Worm (Caenorhabditis elegans) whole organism, L2 larva: ENCODE data around the gene B0393.9.
A peak's percentile ranks its signal among the peaks of the same experiment; 100 is the strongest.

ENCODE experiments used
- F13H6.1 ChIP-seq: sonication (generic microtip); optimal IDR thresholded peaks from 2 replicates; lab custom pipeline; 2016; ENCODE audit warnings: missing genetic modification characterization, missing compliant biosample characterization
- Y55F3AM.14 ChIP-seq: fragments of 200-800 bp; sonication (Bioruptor generic); optimal IDR thresholded peaks from 2 replicates; lab custom pipeline; 2018; ENCODE audit warnings: mild to moderate bottlenecking, missing genetic modification characterization, missing compliant biosample characterization
- ZK546.5 ChIP-seq: sonication (generic microtip); optimal IDR thresholded peaks from 2 replicates; lab custom pipeline; 2017; ENCODE audit warnings: missing biosample characterization, missing genetic modification characterization
- alr-1 ChIP-seq: fragments of 150-350 bp; optimal IDR thresholded peaks from 2 replicates; lab custom pipeline; 2014; ENCODE audit warnings: missing biosample characterization, missing genetic modification characterization
- aly-2 ChIP-seq: fragments of 150-350 bp; optimal IDR thresholded peaks from 2 replicates; lab custom pipeline; 2014; ENCODE audit warnings: missing biosample characterization, missing genetic modification characterization
- ama-1 ChIP-seq: fragments of 150-350 bp; optimal IDR thresholded peaks from 2 replicates; lab custom pipeline; 2018; ENCODE audit warnings: inconsistent platforms
- blmp-1 ChIP-seq: sonication (generic microtip); optimal IDR thresholded peaks from 2 replicates; lab custom pipeline; 2017; ENCODE audit warnings: missing genetic modification characterization, mild to moderate bottlenecking, missing compliant biosample characterization, antibody characterized with exemption, moderate library complexity; ENCODE audit not compliant: insufficient read depth
- ceh-16 ChIP-seq: fragments of 150-350 bp; optimal IDR thresholded peaks from 2 replicates; lab custom pipeline; 2014; ENCODE audit warnings: missing biosample characterization, missing genetic modification characterization
- ceh-82 ChIP-seq: fragments of 150-350 bp; optimal IDR thresholded peaks from 2 replicates; lab custom pipeline; 2014; ENCODE audit warnings: missing biosample characterization, missing genetic modification characterization
- crh-2 ChIP-seq: sonication (generic microtip); optimal IDR thresholded peaks from 2 replicates; lab custom pipeline; 2017; ENCODE audit warnings: missing biosample characterization, missing genetic modification characterization
- dmd-4 ChIP-seq: sonication (generic microtip); optimal IDR thresholded peaks from 2 replicates; lab custom pipeline; 2017; ENCODE audit warnings: missing biosample characterization, missing genetic modification characterization
- egl-27 ChIP-seq: sonication (generic microtip); optimal IDR thresholded peaks from 3 replicates; lab custom pipeline; 2017; ENCODE audit warnings: missing biosample characterization, missing genetic modification reagents, missing genetic modification characterization
- elt-1 ChIP-seq: fragments of 150-350 bp; optimal IDR thresholded peaks from 2 replicates; lab custom pipeline; 2014; ENCODE audit warnings: missing biosample characterization, missing genetic modification characterization
- elt-3 ChIP-seq: sonication (generic microtip); optimal IDR thresholded peaks from 2 replicates; lab custom pipeline; 2017; ENCODE audit warnings: missing biosample characterization, missing genetic modification characterization
- gmeb-1 ChIP-seq: fragments of 150-350 bp; optimal IDR thresholded peaks from 2 replicates; lab custom pipeline; 2014; ENCODE audit warnings: missing biosample characterization, missing genetic modification characterization
- lin-11 ChIP-seq: fragments of 150-350 bp; sonication (generic microtip); optimal IDR thresholded peaks from 2 replicates; lab custom pipeline; 2014; ENCODE audit warnings: missing biosample characterization, missing genetic modification characterization, inconsistent platforms, mixed read lengths
- lin-13 ChIP-seq: fragments of 150-350 bp; optimal IDR thresholded peaks from 2 replicates; lab custom pipeline; 2014; ENCODE audit warnings: missing biosample characterization, missing genetic modification reagents, missing genetic modification characterization
- lsy-2 ChIP-seq, 2 experiments: fragments of 150-350 bp in 1 of 2; sonication (generic microtip) in 1 of 2; optimal IDR thresholded peaks; 2 replicates each; lab custom pipeline; 2014 to 2017; ENCODE audit warnings: missing biosample characterization in 2 of 2, missing genetic modification characterization in 2 of 2
- mab-5 ChIP-seq: fragments of 150-350 bp; optimal IDR thresholded peaks from 2 replicates; lab custom pipeline; 2014; ENCODE audit warnings: missing biosample characterization, missing genetic modification characterization
- mbf-1 ChIP-seq: sonication (generic microtip); optimal IDR thresholded peaks from 2 replicates; lab custom pipeline; 2017; ENCODE audit warnings: missing biosample characterization, missing genetic modification characterization
- mdl-1 ChIP-seq, 2 experiments: fragments of 150-350 bp in 1 of 2; sonication (generic microtip) in 1 of 2; optimal IDR thresholded peaks; 2 replicates each; lab custom pipeline; 2017; ENCODE audit warnings: missing biosample characterization in 2 of 2, missing genetic modification characterization in 2 of 2
- nhr-10 ChIP-seq: sonication (generic microtip); optimal IDR thresholded peaks from 2 replicates; lab custom pipeline; 2017; ENCODE audit warnings: missing biosample characterization, missing genetic modification characterization
- nhr-12 ChIP-seq: fragments of 150-350 bp; optimal IDR thresholded peaks from 2 replicates; lab custom pipeline; 2014; ENCODE audit warnings: missing biosample characterization, missing genetic modification characterization
- nhr-129 ChIP-seq: fragments of 150-350 bp; optimal IDR thresholded peaks from 2 replicates; lab custom pipeline; 2014; ENCODE audit warnings: missing biosample characterization, missing genetic modification characterization
- nhr-21 ChIP-seq: fragments of 150-350 bp; optimal IDR thresholded peaks from 2 replicates; lab custom pipeline; 2014; ENCODE audit warnings: missing biosample characterization, missing genetic modification characterization
- nhr-237 ChIP-seq: fragments of 150-350 bp; optimal IDR thresholded peaks from 2 replicates; lab custom pipeline; 2014; ENCODE audit warnings: missing biosample characterization, missing genetic modification characterization
- nhr-25 ChIP-seq: fragments of 150-350 bp; sonication (generic microtip); optimal IDR thresholded peaks from 3 replicates; lab custom pipeline; 2014; ENCODE audit warnings: missing biosample characterization, missing genetic modification characterization
- nhr-6 ChIP-seq: fragments of 150-350 bp; optimal IDR thresholded peaks from 2 replicates; lab custom pipeline; 2014; ENCODE audit warnings: missing biosample characterization, missing genetic modification characterization
- nhr-77 ChIP-seq: fragments of 150-350 bp; optimal IDR thresholded peaks from 2 replicates; lab custom pipeline; 2014; ENCODE audit warnings: missing biosample characterization, missing genetic modification characterization
- peb-1 ChIP-seq: fragments of 150-350 bp; optimal IDR thresholded peaks from 2 replicates; lab custom pipeline; 2014; ENCODE audit warnings: missing biosample characterization, missing genetic modification characterization
- skn-1 ChIP-seq: sonication (generic microtip); optimal IDR thresholded peaks from 2 replicates; lab custom pipeline; 2017; ENCODE audit warnings: missing biosample characterization, missing genetic modification characterization
- sma-3 ChIP-seq: sonication (generic microtip); optimal IDR thresholded peaks from 2 replicates; lab custom pipeline; 2016; ENCODE audit warnings: missing genetic modification reagents, missing genetic modification characterization, missing compliant biosample characterization
- snpc-4 ChIP-seq: fragments of 150-350 bp; optimal IDR thresholded peaks from 2 replicates; lab custom pipeline; 2014; ENCODE audit warnings: missing biosample characterization, missing genetic modification characterization
- unc-55 ChIP-seq: fragments of 150-350 bp; sonication (generic microtip); optimal IDR thresholded peaks from 3 replicates; lab custom pipeline; 2014; ENCODE audit warnings: missing biosample characterization, missing genetic modification reagents, missing genetic modification characterization
- unc-62 ChIP-seq: fragments of 150-350 bp; optimal IDR thresholded peaks from 2 replicates; lab custom pipeline; 2014; ENCODE audit warnings: missing biosample characterization, missing genetic modification reagents, missing genetic modification characterization
- zag-1 ChIP-seq: fragments of 150-350 bp; optimal IDR thresholded peaks from 2 replicates; lab custom pipeline; 2014; ENCODE audit warnings: missing biosample characterization, missing genetic modification characterization
- ztf-1 ChIP-seq: fragments of 200-800 bp; sonication (Bioruptor generic); conservative IDR thresholded peaks from 2 replicates; pipeline ENCODE4 v1.3.6; 2022; ENCODE audit warnings: missing genetic modification characterization, missing compliant biosample characterization
- ztf-11 ChIP-seq: sonication (generic microtip); optimal IDR thresholded peaks from 2 replicates; lab custom pipeline; 2017; ENCODE audit warnings: missing biosample characterization, missing genetic modification characterization

B0393.9 gene

ce11 chrIII:4767869-4768645 is 11.9 kb downstream of the B0393.9 start:
- no peak for TF ChIP-seq peb-1 (tag; lab: Kevin White, UChicago)
- peak; percentile 26 for TF ChIP-seq blmp-1 (tag; lab: Kevin White, UChicago)

ce11 chrIII:4766842-4767241 is 13.1 kb downstream of the B0393.9 start:
- TF ChIP-seq ceh-82 (tag; lab: Kevin White, UChicago): no peak
- TF ChIP-seq elt-3: no peak
- TF ChIP-seq ama-1: no peak
- TF ChIP-seq nhr-77 (tag; lab: Kevin White, UChicago): no peak
- TF ChIP-seq peb-1 (tag; lab: Kevin White, UChicago): no peak
- no peak for TF ChIP-seq nhr-237 (tag; lab: Kevin White, UChicago)
- no peak for TF ChIP-seq skn-1
- TF ChIP-seq mdl-1 (tag; optimal IDR thresholded peaks at IDR 0.05; lab: Kevin White, UChicago): no peak
- no peak for TF ChIP-seq dmd-4 (tag; lab: Kevin White, UChicago)
- TF ChIP-seq blmp-1 (tag; lab: Kevin White, UChicago): no peak
- no peak for TF ChIP-seq unc-55 (GFP tag; lab: Kevin White, UChicago)

- TF ChIP-seq Y55F3AM.14 (GFP tag; lab: Kevin White, UChicago) (no peak), unc-55 (GFP tag; lab: Kevin White, UChicago) (no peak), sma-3 (GFP tag; lab: Kevin White, UChicago) (no peak)
Measured at ce11 chrIII:4765474-4765873, 14.5 kb downstream of the B0393.9 start, which contains the start of gene B0393.5. TSS of gene B0393.5 (plus strand) at chrIII:4765774.

- no peak for TF ChIP-seq peb-1 (tag; lab: Kevin White, UChicago)
- no peak for TF ChIP-seq nhr-21
- TF ChIP-seq nhr-10 (tag; lab: Kevin White, UChicago): no peak
- TF ChIP-seq elt-1 (tag; lab: Kevin White, UChicago): no peak
- TF ChIP-seq snpc-4: no peak
- TF ChIP-seq ztf-11 (tag; lab: Kevin White, UChicago): no peak
Measured at ce11 chrIII:4763509-4763908, 16.4 kb downstream of the B0393.9 start, which contains the start of gene B0393.4. TSS of gene B0393.4 (minus strand) at chrIII:4763609.

- TF ChIP-seq blmp-1 (tag; lab: Kevin White, UChicago) (no peak), mab-5 (tag; lab: Kevin White, UChicago) (no peak), F13H6.1 (tag; lab: Kevin White, UChicago) (no peak), nhr-10 (tag; lab: Kevin White, UChicago) (no peak), nhr-237 (tag; lab: Kevin White, UChicago) (no peak), elt-3 (no peak), ztf-11 (tag; lab: Kevin White, UChicago) (no peak), ztf-1 (GFP tag; lab: Robert Waterston, UW) (no peak), dmd-4 (tag; lab: Kevin White, UChicago) (no peak), ceh-16 (tag; lab: Kevin White, UChicago) (no peak)
Measured at ce11 chrIII:4762846-4763245, 17.1 kb downstream of the B0393.9 start.

ce11 chrIII:4756983-4757382 is 23.0 kb downstream of the B0393.9 start, which contains the start of gene fbxl-2:
TSS of gene fbxl-2 (plus strand) at chrIII:4757260.
- no peak for TF ChIP-seq dmd-4 (tag; lab: Kevin White, UChicago)
- TF ChIP-seq elt-1 (tag; lab: Kevin White, UChicago): no peak
- peak; percentile 91 for TF ChIP-seq mab-5 (tag; lab: Kevin White, UChicago)
- no peak for TF ChIP-seq mbf-1 (tag; lab: Kevin White, UChicago)
- TF ChIP-seq blmp-1 (tag; lab: Kevin White, UChicago): peak; percentile 36
- peak; percentile 95 for TF ChIP-seq crh-2 (tag; lab: Kevin White, UChicago)
- TF ChIP-seq nhr-21: peak; percentile 95
- peak; percentile 84 for TF ChIP-seq egl-27 (tag; lab: Kevin White, UChicago)
- TF ChIP-seq mdl-1 (tag; optimal IDR thresholded peaks at IDR 0.05; lab: Kevin White, UChicago): peak in 1 of 2 experiments; percentile 71
- peak; percentile 96 for TF ChIP-seq lin-13 (GFP tag; lab: Kevin White, UChicago)
- peak; percentile 76 for TF ChIP-seq nhr-10 (tag; lab: Kevin White, UChicago)
- peak; percentile 95 to 97 for TF ChIP-seq lsy-2 (tag; optimal IDR thresholded peaks at IDR 0.05; lab: Kevin White, UChicago)
- peak; percentile 100 for TF ChIP-seq gmeb-1 (tag; lab: Kevin White, UChicago)
- TF ChIP-seq aly-2 (tag; lab: Kevin White, UChicago): no peak
- TF ChIP-seq nhr-129: peak; percentile 94
- TF ChIP-seq sma-3 (GFP tag; lab: Kevin White, UChicago): peak; percentile 97
- TF ChIP-seq nhr-6 (tag; lab: Kevin White, UChicago): peak; percentile 74
- peak; percentile 95 for TF ChIP-seq nhr-25 (tag; lab: Kevin White, UChicago)
- peak; percentile 42 for TF ChIP-seq unc-62
- TF ChIP-seq ceh-82 (tag; lab: Kevin White, UChicago): peak; percentile 88
- TF ChIP-seq snpc-4: peak; percentile 83
- TF ChIP-seq alr-1 (tag; lab: Kevin White, UChicago): no peak
- TF ChIP-seq zag-1 (tag; lab: Kevin White, UChicago): peak; percentile 87
- no peak for TF ChIP-seq nhr-12 (tag; lab: Kevin White, UChicago)
- peak; percentile 89 for TF ChIP-seq ceh-16 (tag; lab: Kevin White, UChicago)
- TF ChIP-seq nhr-237 (tag; lab: Kevin White, UChicago): peak; percentile 72
- TF ChIP-seq lin-11 (tag; lab: Kevin White, UChicago): peak; percentile 90
- TF ChIP-seq ZK546.5 (tag; lab: Kevin White, UChicago): peak; percentile 76
- peak; percentile 93 for TF ChIP-seq F13H6.1 (tag; lab: Kevin White, UChicago)
- no peak for TF ChIP-seq peb-1 (tag; lab: Kevin White, UChicago)
